Fruit fly (Drosophila melanogaster): ENCODE results near the gene MED17.
A peak's percentile ranks its signal among the peaks of the same experiment; 100 is the strongest.

MED17 gene

DNA sequence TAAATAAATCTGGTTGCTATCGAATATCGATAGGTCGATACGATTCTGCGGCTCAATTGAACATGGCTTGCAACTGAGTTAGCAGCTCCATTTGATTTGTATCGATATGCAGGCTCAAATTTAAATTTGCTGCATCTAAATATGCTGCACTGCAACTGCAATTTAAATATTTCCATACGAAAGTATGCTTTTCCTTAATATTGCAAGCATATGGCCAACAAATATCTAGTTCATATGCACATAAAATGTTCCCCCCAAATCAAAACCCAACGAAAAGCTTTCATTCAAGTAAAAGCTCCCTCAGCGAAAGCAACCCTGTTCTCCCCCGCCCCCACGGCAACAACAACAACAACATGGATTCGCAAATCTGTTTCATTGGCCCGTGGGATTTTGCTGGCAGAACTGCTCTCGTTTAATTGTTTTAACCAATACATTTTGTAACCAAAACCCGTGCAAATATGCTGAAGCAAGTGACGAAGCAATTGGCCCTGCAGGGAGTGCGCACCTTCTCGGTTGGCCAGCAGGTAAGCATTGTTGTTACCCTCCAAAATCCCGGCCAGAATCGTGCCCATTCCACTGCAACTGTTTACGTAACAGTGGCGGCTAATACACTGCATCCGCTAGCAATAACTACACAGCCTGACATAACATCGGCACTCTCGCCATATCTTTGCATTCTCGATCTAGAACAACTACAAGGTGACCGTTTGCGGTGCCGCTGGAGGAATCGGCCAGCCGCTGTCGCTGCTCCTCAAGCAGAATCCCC, 37.4 kb downstream of the MED17 start, which contains the start of the genes CG7168 and Mdh2 (continued):
- peak; percentile 53 for TF ChIP-seq Myb (GFP tag; optimal IDR thresholded peaks at IDR 0.05)
- TF ChIP-seq Hmr (GFP tag; optimal IDR thresholded peaks at IDR 0.05), result peak; percentile 14
- TF ChIP-seq MBD-R2 (GFP tag; IDR thresholded peaks at IDR 0.05), result peak; percentile 79
- TF ChIP-seq CG16813 (GFP tag; IDR thresholded peaks at IDR 0.05; ENCODE audit: partially characterized antibody), result peak; percentile 81
- TF ChIP-seq chinmo (GFP tag; IDR thresholded peaks at IDR 0.05; ENCODE audit: partially characterized antibody), result peak; percentile 73; the same call in 3 of the 4 replicates
- TF ChIP-seq gem (tag; optimal IDR thresholded peaks at IDR 0.05), result no peak
- no peak for TF ChIP-seq CG5180 (GFP tag; optimal IDR thresholded peaks at IDR 0.05)
- peak; percentile 69 for TF ChIP-seq CG12769 (tag; optimal IDR thresholded peaks at IDR 0.05)
- TF ChIP-seq h (optimal IDR thresholded peaks at IDR 0.05), result no peak
- no peak for TF ChIP-seq CG4730 (GFP tag; IDR thresholded peaks at IDR 0.05)
- peak; percentile 77 for TF ChIP-seq CG12659 (GFP tag; optimal IDR thresholded peaks at IDR 0.05)
- TF ChIP-seq CG14965 (GFP tag; optimal IDR thresholded peaks at IDR 0.05; ENCODE audit: borderline replicate concordance), result no peak
- peak; percentile 67; the same call in 2 of the 3 replicates for TF ChIP-seq zen2 (GFP tag; IDR thresholded peaks at IDR 0.05; ENCODE audit: partially characterized antibody)
- TF ChIP-seq CG6791 (GFP tag; IDR thresholded peaks at IDR 0.05; ENCODE audit: partially characterized antibody), result peak; percentile 86
- TF ChIP-seq cwo (GFP tag; optimal IDR thresholded peaks at IDR 0.05), result no peak
- peak; percentile 43 for TF ChIP-seq CG15514 (GFP tag; optimal IDR thresholded peaks at IDR 0.05)
- TF ChIP-seq Dp (GFP tag; optimal IDR thresholded peaks at IDR 0.05), result peak; percentile 76
- TF ChIP-seq pan (optimal IDR thresholded peaks at IDR 0.05), result no peak
- peak in 1 of 2 experiments; percentile 18 for TF ChIP-seq pan (GFP tag; optimal IDR thresholded peaks at IDR 0.05 in 1 of 2, IDR thresholded peaks at IDR 0.05 in 1 of 2)
- no peak for TF ChIP-seq eve (GFP tag; optimal IDR thresholded peaks at IDR 0.05)
- peak; percentile 30 for TF ChIP-seq CG12391 (tag; optimal IDR thresholded peaks at IDR 0.05)
- TF ChIP-seq CG12104 (GFP tag; optimal IDR thresholded peaks at IDR 0.05), result no peak
- TF ChIP-seq NC2β (GFP tag; optimal IDR thresholded peaks at IDR 0.05), result peak; percentile 16
- peak; percentile 79 for TF ChIP-seq amos (GFP tag; IDR thresholded peaks at IDR 0.05; ENCODE audit: partially characterized antibody)
- no peak for TF ChIP-seq Nf-YA (GFP tag; IDR thresholded peaks at IDR 0.05)
- TF ChIP-seq CG2116 (GFP tag; optimal IDR thresholded peaks at IDR 0.05), result peak; percentile 98
- no peak for TF ChIP-seq tgo (GFP tag; IDR thresholded peaks at IDR 0.05)
- no peak for TF ChIP-seq MTF-1 (GFP tag; optimal IDR thresholded peaks at IDR 0.05; ENCODE audit: borderline replicate concordance)
- TF ChIP-seq Pdp1 (GFP tag; optimal IDR thresholded peaks at IDR 0.05), result peak in 1 of 2 experiments; percentile 96
- peak; percentile 83 for TF ChIP-seq Sry-δ (GFP tag; optimal IDR thresholded peaks at IDR 0.05)
- TF ChIP-seq vnd (GFP tag; IDR thresholded peaks at IDR 0.05; ENCODE audit: partially characterized antibody), result peak; percentile 81
- TF ChIP-seq Six4 (GFP tag; optimal IDR thresholded peaks at IDR 0.05), result no peak
- TF ChIP-seq Poxn (GFP tag; IDR thresholded peaks at IDR 0.05), result no peak
- TF ChIP-seq Xbp1 (GFP tag; optimal IDR thresholded peaks at IDR 0.05), result no peak
- peak; percentile 73; the same call in 2 of the 3 replicates for TF ChIP-seq mld (GFP tag; IDR thresholded peaks at IDR 0.05; ENCODE audit: partially characterized antibody)
- TF ChIP-seq HmgZ (tag; optimal IDR thresholded peaks at IDR 0.05), result peak; percentile 60
- peak; percentile 67 for TF ChIP-seq tna (GFP tag; IDR thresholded peaks at IDR 0.05; ENCODE audit: partially characterized antibody)
- no peak for TF ChIP-seq Atf-2 (GFP tag; optimal IDR thresholded peaks at IDR 0.05)
- no peak for TF ChIP-seq otp (GFP tag; IDR thresholded peaks at IDR 0.05)
- TF ChIP-seq CG14860 (GFP tag; IDR thresholded peaks at IDR 0.05; ENCODE audit: partially characterized antibody), result peak; percentile 79
- TF ChIP-seq CG7963 (GFP tag; IDR thresholded peaks at IDR 0.05; ENCODE audit: partially characterized antibody), result peak; percentile 90
- peak; percentile 92 for TF ChIP-seq nerfin-2 (GFP tag; IDR thresholded peaks at IDR 0.05; ENCODE audit: partially characterized antibody)
- TF ChIP-seq stwl (tag; optimal IDR thresholded peaks at IDR 0.05), result peak; percentile 86
- no peak for TF ChIP-seq chm (GFP tag; IDR thresholded peaks at IDR 0.05)
- TF ChIP-seq grau (tag; optimal IDR thresholded peaks at IDR 0.05), result peak; percentile 1
- TF ChIP-seq CG8089 (GFP tag; optimal IDR thresholded peaks at IDR 0.05), result no peak
- TF ChIP-seq Vsx1 (GFP tag; optimal IDR thresholded peaks at IDR 0.05), result no peak
